Fruit fly (Drosophila melanogaster): ENCODE measurements around the gene Atg3.

The Atg3 gene

dm6 chr3L:18786066-18786426, 37.6 kb downstream of the Atg3 start (continued):
- TF ChIP-seq Xbp1 (GFP tag; optimal IDR thresholded peaks at IDR 0.05) (peak; percentile 18), Ada2b (GFP tag; IDR thresholded peaks at IDR 0.05) (0 out of 2 replicates have a peak, but pooled peaks have one; percentile 12), jing (GFP tag; optimal IDR thresholded peaks at IDR 0.05) (no peak), Hr3 (GFP tag; optimal IDR thresholded peaks at IDR 0.05) (no peak), tx (GFP tag; optimal IDR thresholded peaks at IDR 0.05) (no peak), hbn (GFP tag; IDR thresholded peaks at IDR 0.05; ENCODE audit: partially characterized antibody) (no peak), Atf6 (GFP tag; IDR thresholded peaks at IDR 0.05) (peak; percentile 57; the same call in 1 of the 2 replicates), CG14667 (GFP tag; IDR thresholded peaks at IDR 0.05) (no peak), CG2116 (GFP tag; optimal IDR thresholded peaks at IDR 0.05) (no peak), CG17359 (tag; optimal IDR thresholded peaks at IDR 0.05) (peak; percentile 47), Scr (GFP tag; IDR thresholded peaks at IDR 0.05; ENCODE audit: partially characterized antibody) (no peak), tna (GFP tag; IDR thresholded peaks at IDR 0.05; ENCODE audit: partially characterized antibody) (no peak), her (GFP tag; optimal IDR thresholded peaks at IDR 0.05) (no peak), fd96Cb (tag; optimal IDR thresholded peaks at IDR 0.05) (peak; percentile 12), al (GFP tag; IDR thresholded peaks at IDR 0.05) (peak; percentile 35; the same call in 1 of the 2 replicates), CG11696 (GFP tag; IDR thresholded peaks at IDR 0.05) (peak; percentile 90), Usf (GFP tag; optimal IDR thresholded peaks at IDR 0.05) (no peak), HLH4C (GFP tag; IDR thresholded peaks at IDR 0.05; ENCODE audit: partially characterized antibody) (no peak), row (GFP tag; IDR thresholded peaks at IDR 0.05) (peak; percentile 49), ken (GFP tag; IDR thresholded peaks at IDR 0.05) (peak; percentile 58; the same call in 2 of the 3 replicates), CG2712 (tag; optimal IDR thresholded peaks at IDR 0.05) (peak; percentile 24), E2f2 (GFP tag; IDR thresholded peaks at IDR 0.05) (peak; percentile 43), CG13123 (GFP tag; optimal IDR thresholded peaks at IDR 0.05) (no peak), vfl (GFP tag; optimal IDR thresholded peaks at IDR 0.05) (no peak), ind (GFP tag; optimal IDR thresholded peaks at IDR 0.05) (peak; percentile 30), pfk (GFP tag; optimal IDR thresholded peaks at IDR 0.05) (no peak), ara (GFP tag; IDR thresholded peaks at IDR 0.05) (no peak; the same call in 1 of the 2 replicates), ATbp (GFP tag; optimal IDR thresholded peaks at IDR 0.05) (no peak), z (GFP tag; IDR thresholded peaks at IDR 0.05) (no peak), CG1832 (GFP tag; optimal IDR thresholded peaks at IDR 0.05) (no peak), esg (GFP tag; conservative IDR thresholded peaks at IDR 0.05) (peak; percentile 47), Dip3 (GFP tag; optimal IDR thresholded peaks at IDR 0.05) (no peak), Vsx1 (GFP tag; optimal IDR thresholded peaks at IDR 0.05) (no peak), dmrt99B (tag; optimal IDR thresholded peaks at IDR 0.05) (peak; percentile 47), C15 (GFP tag; IDR thresholded peaks at IDR 0.05) (0 out of 3 replicates have a peak, but pooled peaks have one; percentile 34), corto (GFP tag; optimal IDR thresholded peaks at IDR 0.05) (no peak), Oaz (GFP tag; IDR thresholded peaks at IDR 0.05) (no peak; the same call in 1 of the 2 replicates), disco-r (GFP tag; optimal IDR thresholded peaks at IDR 0.05) (no peak), org-1 (GFP tag; optimal IDR thresholded peaks at IDR 0.05) (no peak), Chrac-16 (GFP tag; optimal IDR thresholded peaks at IDR 0.05) (no peak), Gug (GFP tag; IDR thresholded peaks at IDR 0.05) (0 out of 4 replicates have a peak, but pooled peaks have one; percentile 7), dpn (GFP tag; optimal IDR thresholded peaks at IDR 0.05) (no peak), ems (GFP tag; optimal IDR thresholded peaks at IDR 0.05) (no peak), Fer2 (tag; optimal IDR thresholded peaks at IDR 0.05) (no peak), D19B (GFP tag; optimal IDR thresholded peaks at IDR 0.05) (no peak), Awh (GFP tag; IDR thresholded peaks at IDR 0.05) (peak; percentile 39; the same call in 1 of the 2 replicates), CG15011 (GFP tag; optimal IDR thresholded peaks at IDR 0.05) (no peak), Dbx (GFP tag; IDR thresholded peaks at IDR 0.05) (no peak; the same call in 2 of the 3 replicates), BtbVII (GFP tag; optimal IDR thresholded peaks at IDR 0.05) (peak; percentile 12), vnd (GFP tag; IDR thresholded peaks at IDR 0.05; ENCODE audit: partially characterized antibody) (no peak), CG3407 (GFP tag; optimal IDR thresholded peaks at IDR 0.05) (peak; percentile 13)

All from whole organism, embryonic.